Fruit fly (Drosophila melanogaster) whole organism, prepupa: ENCODE measurements around the gene Rev1.
A peak's percentile ranks its signal among the peaks of the same experiment; 100 is the strongest.

Source experiments
- Blimp-1 ChIP-seq: fragments of 200-800 bp; sonication (Bioruptor generic); optimal IDR thresholded peaks from 3 replicates; lab custom pipeline; 2017; ENCODE audit warnings: missing biosample characterization, missing genetic modification characterization, mild to moderate bottlenecking, moderate library complexity, missing genetic modification reagents
- CG10631 ChIP-seq: fragments of 200-800 bp; sonication (Bioruptor generic); optimal IDR thresholded peaks from 2 replicates; lab custom pipeline; 2016; ENCODE audit warnings: missing biosample characterization, missing genetic modification characterization
- CG10669 ChIP-seq: fragments of 200-800 bp; sonication (Bioruptor generic); optimal IDR thresholded peaks from 3 replicates; lab custom pipeline; 2018; ENCODE audit warnings: missing biosample characterization, mild to moderate bottlenecking, missing genetic modification characterization, moderate library complexity
- CG11762 ChIP-seq: fragments of 200-800 bp; sonication (Bioruptor generic); optimal IDR thresholded peaks from 3 replicates; lab custom pipeline; 2016; ENCODE audit warnings: missing biosample characterization, missing genetic modification characterization; ENCODE audit not compliant: insufficient read depth
- CG11902 ChIP-seq: fragments of 200-800 bp; sonication (Bioruptor generic); optimal IDR thresholded peaks from 3 replicates; lab custom pipeline; 2016; ENCODE audit warnings: missing biosample characterization, missing genetic modification characterization
- CG3032 ChIP-seq: fragments of 200-800 bp; optimal IDR thresholded peaks from 2 replicates; lab custom pipeline; 2019; ENCODE audit warnings: missing biosample characterization, mild to moderate bottlenecking, missing genetic modification characterization, moderate library complexity
- CG32006 ChIP-seq: fragments of 200-800 bp; sonication (Bioruptor generic); optimal IDR thresholded peaks from 3 replicates; lab custom pipeline; 2017; ENCODE audit warnings: missing biosample characterization, mild to moderate bottlenecking, missing genetic modification characterization
- CG6163 ChIP-seq: fragments of 200-800 bp; sonication (Bioruptor generic); IDR thresholded peaks from 3 replicates; pipeline ENCODE4 v1.3.6; 2022; ENCODE audit warnings: missing biosample characterization, missing genetic modification characterization
- CG6276 ChIP-seq: fragments of 200-800 bp; sonication (Bioruptor generic); optimal IDR thresholded peaks from 2 replicates; lab custom pipeline; 2017; ENCODE audit warnings: missing biosample characterization, mild to moderate bottlenecking, missing genetic modification characterization
- CG6808 ChIP-seq: fragments of 200-800 bp; sonication (Bioruptor generic); optimal IDR thresholded peaks from 3 replicates; lab custom pipeline; 2017; ENCODE audit warnings: missing biosample characterization, missing genetic modification characterization, mild to moderate bottlenecking, moderate library complexity, missing genetic modification reagents
- CG6854 ChIP-seq: fragments of 200-800 bp; sonication (Bioruptor generic); optimal IDR thresholded peaks from 2 replicates; lab custom pipeline; 2017; ENCODE audit warnings: missing biosample characterization, mild to moderate bottlenecking, missing genetic modification characterization
- CG7368 ChIP-seq: fragments of 200-800 bp; sonication (Bioruptor generic); optimal IDR thresholded peaks from 3 replicates; lab custom pipeline; 2016; ENCODE audit warnings: missing biosample characterization, missing genetic modification characterization
- CG8319 ChIP-seq: fragments of 200-800 bp; sonication (Bioruptor generic); optimal IDR thresholded peaks from 3 replicates; lab custom pipeline; 2016; ENCODE audit warnings: missing biosample characterization, missing genetic modification characterization
- CG8632 ChIP-seq: fragments of 200-800 bp; sonication (Bioruptor generic); optimal IDR thresholded peaks from 3 replicates; lab custom pipeline; 2016; ENCODE audit warnings: missing biosample characterization, missing genetic modification characterization
- CG9139 ChIP-seq: fragments of 200-800 bp; sonication (Bioruptor generic); optimal IDR thresholded peaks from 3 replicates; lab custom pipeline; 2017; ENCODE audit warnings: missing biosample characterization, mild to moderate bottlenecking, missing genetic modification characterization
- Eip78C ChIP-seq: fragments of 200-800 bp; sonication (Bioruptor generic); peaks from one replicate; lab custom pipeline; 2016; ENCODE audit warnings: missing biosample characterization, missing genetic modification characterization
- Eip93F ChIP-seq: fragments of 200-800 bp; sonication (Bioruptor generic); optimal IDR thresholded peaks from 2 replicates; lab custom pipeline; 2016; ENCODE audit warnings: missing biosample characterization, mild to moderate bottlenecking, missing genetic modification characterization
- Ets21C ChIP-seq: fragments of 200-800 bp; sonication (Bioruptor generic); optimal IDR thresholded peaks from 3 replicates; lab custom pipeline; 2016; ENCODE audit warnings: missing biosample characterization, missing genetic modification characterization
- Ets96B ChIP-seq: fragments of 200-800 bp; optimal IDR thresholded peaks from 2 replicates; lab custom pipeline; 2019; ENCODE audit warnings: missing biosample characterization, mild to moderate bottlenecking, missing genetic modification characterization, moderate library complexity
- Hr38 ChIP-seq: sonication (Bioruptor generic); optimal IDR thresholded peaks from 2 replicates; lab custom pipeline; 2016; ENCODE audit warnings: missing biosample characterization, missing genetic modification characterization
- Hr39 ChIP-seq: fragments of 200-800 bp; sonication (Bioruptor generic); optimal IDR thresholded peaks from 2 replicates; lab custom pipeline; 2016; ENCODE audit warnings: missing biosample characterization, missing genetic modification characterization
- Hr4 ChIP-seq: fragments of 200-800 bp; sonication (Bioruptor generic); optimal IDR thresholded peaks from 3 replicates; lab custom pipeline; 2016; ENCODE audit warnings: missing biosample characterization, missing genetic modification characterization
- Lpt ChIP-seq: fragments of 200-800 bp; sonication (Bioruptor generic); optimal IDR thresholded peaks from 3 replicates; lab custom pipeline; 2016; ENCODE audit warnings: missing biosample characterization, missing genetic modification characterization
- Met ChIP-seq: fragments of 200-800 bp; sonication (Bioruptor generic); optimal IDR thresholded peaks from 3 replicates; lab custom pipeline; 2016; ENCODE audit warnings: missing biosample characterization, missing genetic modification characterization
- OdsH ChIP-seq: fragments of 200-800 bp; sonication (Bioruptor generic); optimal IDR thresholded peaks from 3 replicates; lab custom pipeline; 2016; ENCODE audit warnings: missing biosample characterization, missing genetic modification characterization
- Smox ChIP-seq: fragments of 200-800 bp; sonication (Bioruptor generic); optimal IDR thresholded peaks from 3 replicates; lab custom pipeline; 2016; ENCODE audit warnings: missing biosample characterization, missing genetic modification characterization
- Sox102F ChIP-seq: fragments of 200-800 bp; sonication (Bioruptor generic); optimal IDR thresholded peaks from 2 replicates; lab custom pipeline; 2016; ENCODE audit warnings: missing biosample characterization, mild to moderate bottlenecking, missing genetic modification characterization
- Sox14 ChIP-seq: fragments of 200-800 bp; sonication (Bioruptor generic); optimal IDR thresholded peaks from 3 replicates; lab custom pipeline; 2016; ENCODE audit warnings: missing biosample characterization, missing genetic modification characterization
- Sox15 ChIP-seq: fragments of 200-800 bp; sonication (Bioruptor generic); optimal IDR thresholded peaks from 3 replicates; lab custom pipeline; 2016; ENCODE audit warnings: missing biosample characterization, missing genetic modification characterization
- cyc ChIP-seq: fragments of 200-800 bp; sonication (Bioruptor generic); optimal IDR thresholded peaks from 3 replicates; lab custom pipeline; 2016; ENCODE audit warnings: missing biosample characterization, missing genetic modification characterization
- dac ChIP-seq: fragments of 200-800 bp; sonication (Bioruptor generic); optimal IDR thresholded peaks from 2 replicates; lab custom pipeline; 2017; ENCODE audit warnings: missing biosample characterization, mild to moderate bottlenecking, missing genetic modification characterization
- dsx ChIP-seq: fragments of 200-800 bp; optimal IDR thresholded peaks from 3 replicates; lab custom pipeline; 2019; ENCODE audit warnings: missing biosample characterization, mild to moderate bottlenecking, missing genetic modification characterization, moderate library complexity; ENCODE audit not compliant: poor library complexity, severe bottlenecking
- esn ChIP-seq: fragments of 200-800 bp; sonication (Bioruptor generic); optimal IDR thresholded peaks from 2 replicates; lab custom pipeline; 2016; ENCODE audit warnings: missing biosample characterization, mild to moderate bottlenecking, missing genetic modification characterization, moderate library complexity
- fd59A ChIP-seq: fragments of 200-800 bp; sonication (Bioruptor generic); optimal IDR thresholded peaks from 2 replicates; lab custom pipeline; 2017; ENCODE audit warnings: missing biosample characterization, mild to moderate bottlenecking, missing genetic modification characterization, missing genetic modification reagents
- fd85E ChIP-seq: fragments of 200-800 bp; sonication (Bioruptor generic); optimal IDR thresholded peaks from 3 replicates; lab custom pipeline; 2016; ENCODE audit warnings: missing biosample characterization, missing genetic modification characterization
- fkh ChIP-seq: fragments of 200-800 bp; sonication (Bioruptor generic); optimal IDR thresholded peaks from 3 replicates; lab custom pipeline; 2017; ENCODE audit warnings: missing biosample characterization, mild to moderate bottlenecking, missing genetic modification characterization, moderate library complexity
- lz ChIP-seq: fragments of 200-800 bp; sonication (Bioruptor generic); optimal IDR thresholded peaks from 3 replicates; lab custom pipeline; 2016; ENCODE audit warnings: missing biosample characterization, missing genetic modification characterization
- net ChIP-seq: fragments of 200-800 bp; sonication (Bioruptor generic); optimal IDR thresholded peaks from 3 replicates; lab custom pipeline; 2016; ENCODE audit warnings: missing biosample characterization, missing genetic modification characterization
- pdm3 ChIP-seq: fragments of 200-800 bp; sonication (Bioruptor generic); optimal IDR thresholded peaks from 3 replicates; lab custom pipeline; 2016; ENCODE audit warnings: missing biosample characterization, missing genetic modification characterization
- spab ChIP-seq: fragments of 200-800 bp; sonication (Bioruptor generic); optimal IDR thresholded peaks from 2 replicates; lab custom pipeline; 2017; ENCODE audit warnings: missing biosample characterization, mild to moderate bottlenecking, missing genetic modification characterization, missing genetic modification reagents
- ss ChIP-seq, 2 experiments: fragments of 200-800 bp; sonication (Bioruptor generic); optimal IDR thresholded peaks; 2 replicates in 1 of 2; 3 replicates in 1 of 2; lab custom pipeline; 2017 to 2018; ENCODE audit warnings: mild to moderate bottlenecking in 2 of 2, missing biosample characterization in 2 of 2, missing genetic modification characterization in 2 of 2, moderate library complexity in 1 of 2
- svp ChIP-seq: fragments of 200-800 bp; sonication (Bioruptor generic); peaks from one replicate; lab custom pipeline; 2016; ENCODE audit warnings: missing biosample characterization, missing genetic modification characterization
- vri ChIP-seq: fragments of 200-800 bp; sonication (Bioruptor generic); optimal IDR thresholded peaks from 3 replicates; lab custom pipeline; 2016; ENCODE audit warnings: missing biosample characterization, mild to moderate bottlenecking, missing genetic modification characterization

The Rev1 gene

dm6 chr3L:627819-628601 lies 26.2 kb upstream of the Rev1 start (continued):
- TF ChIP-seq spab (GFP tag; lab: Kevin White, UChicago): peak; percentile 5
- peak; percentile 23 for TF ChIP-seq CG10669 (GFP tag; lab: Kevin White, UChicago)
- TF ChIP-seq CG10631 (GFP tag; lab: Kevin White, UChicago): no peak
- TF ChIP-seq Eip93F (GFP tag; lab: Kevin White, UChicago): no peak
- no peak for TF ChIP-seq CG9139 (GFP tag; lab: Kevin White, UChicago)
- TF ChIP-seq Met (GFP tag; lab: Kevin White, UChicago): peak; percentile 21
- peak; percentile 35 for TF ChIP-seq CG6808 (GFP tag; lab: Kevin White, UChicago)
- peak; percentile 40 for TF ChIP-seq Hr39 (GFP tag; lab: Kevin White, UChicago)
- TF ChIP-seq CG11762 (GFP tag; lab: Kevin White, UChicago): no peak
- peak; percentile 72 for TF ChIP-seq svp (GFP tag; lab: Kevin White, UChicago)
- no peak for TF ChIP-seq fd59A
- peak; percentile 31 for TF ChIP-seq lz (GFP tag; lab: Kevin White, UChicago)
- no peak for TF ChIP-seq Smox (GFP tag; lab: Kevin White, UChicago)
- TF ChIP-seq esn (GFP tag; lab: Kevin White, UChicago): peak; percentile 2
- peak; percentile 51 to 76 for TF ChIP-seq ss (GFP tag; optimal IDR thresholded peaks at IDR 0.05; lab: Kevin White, UChicago)
- peak; percentile 97 for TF ChIP-seq fkh (GFP tag; lab: Kevin White, UChicago)
- peak; percentile 54 for TF ChIP-seq Hr4 (GFP tag; lab: Kevin White, UChicago)
- no peak for TF ChIP-seq Ets96B (tag; lab: Kevin White, UChicago)
- peak; percentile 71 for TF ChIP-seq dsx
- peak; percentile 24 for TF ChIP-seq OdsH (GFP tag; lab: Kevin White, UChicago)
- TF ChIP-seq cyc: peak; percentile 25
- peak; percentile 32 for TF ChIP-seq pdm3 (GFP tag; lab: Kevin White, UChicago)
- TF ChIP-seq CG7368 (GFP tag; lab: Kevin White, UChicago): peak; percentile 23
- peak; percentile 75 for TF ChIP-seq vri (GFP tag; lab: Kevin White, UChicago)
- TF ChIP-seq net: peak; percentile 51
- TF ChIP-seq CG8632 (GFP tag; lab: Kevin White, UChicago): no peak
- TF ChIP-seq CG6163 (GFP tag; lab: Robert Waterston, UW): peak; percentile 66
- peak; percentile 43 for TF ChIP-seq CG6854 (GFP tag; lab: Kevin White, UChicago)
- peak; percentile 42 for TF ChIP-seq CG3032 (tag; lab: Kevin White, UChicago)
- no peak for TF ChIP-seq fd85E (GFP tag; lab: Kevin White, UChicago)
- TF ChIP-seq, all 60 proteins: peak for 39

dm6 chr3L:628654-629285 lies 25.4 kb upstream of the Rev1 start:
- peak; percentile 48 for TF ChIP-seq CG6854 (GFP tag; lab: Kevin White, UChicago)
- peak; percentile 14 for TF ChIP-seq CG6276 (GFP tag; lab: Kevin White, UChicago)
- TF ChIP-seq CG6808 (GFP tag; lab: Kevin White, UChicago): peak; percentile 14
- TF ChIP-seq svp (GFP tag; lab: Kevin White, UChicago): peak; percentile 5
- peak; percentile 22 for TF ChIP-seq Eip78C
- TF ChIP-seq Sox102F (GFP tag; lab: Kevin White, UChicago): no peak

DNA sequence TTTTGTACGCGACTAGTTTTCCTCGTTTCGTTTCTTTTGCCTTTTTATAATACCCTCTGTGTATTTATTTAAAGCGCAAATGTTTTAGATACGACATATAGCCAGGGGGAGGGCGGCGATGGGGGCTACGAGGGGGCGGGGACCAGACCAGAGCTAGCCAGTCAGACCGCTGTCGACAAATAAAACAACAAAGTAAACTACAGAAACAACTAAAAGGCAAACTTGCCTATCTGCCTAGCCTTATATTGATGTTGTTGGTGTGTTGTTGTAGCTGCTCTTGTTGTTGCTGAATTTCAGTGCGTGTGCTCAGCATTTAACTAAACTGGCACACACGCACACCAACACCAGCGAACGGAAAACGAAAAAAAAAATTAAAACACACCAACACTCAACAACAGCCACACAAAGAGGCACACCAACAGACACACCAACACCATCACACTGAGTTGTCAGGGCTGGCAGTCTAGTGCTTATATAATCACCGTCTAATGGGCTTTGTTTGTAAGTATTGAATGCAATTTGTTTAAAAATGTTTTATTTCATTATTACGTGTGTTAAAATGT lies 24.7 kb upstream of the Rev1 start:
- TF ChIP-seq Eip78C: no peak
- TF ChIP-seq Sox14 (GFP tag; lab: Kevin White, UChicago): peak; percentile 12
- peak; percentile 29 for TF ChIP-seq Lpt
- peak in 1 of 2 experiments; percentile 66 for TF ChIP-seq ss (GFP tag; optimal IDR thresholded peaks at IDR 0.05; lab: Kevin White, UChicago)
- no peak for TF ChIP-seq Blimp-1 (GFP tag; lab: Kevin White, UChicago)
- no peak for TF ChIP-seq Sox15
- TF ChIP-seq Met (GFP tag; lab: Kevin White, UChicago): no peak
- TF ChIP-seq CG11902 (GFP tag; lab: Kevin White, UChicago): no peak
- peak; percentile 94 for TF ChIP-seq fkh (GFP tag; lab: Kevin White, UChicago)
- no peak for TF ChIP-seq Hr4 (GFP tag; lab: Kevin White, UChicago)
- no peak for TF ChIP-seq cyc
- TF ChIP-seq fd59A: no peak
- no peak for TF ChIP-seq Ets21C (GFP tag; lab: Kevin White, UChicago)
- no peak for TF ChIP-seq lz (GFP tag; lab: Kevin White, UChicago)
- TF ChIP-seq CG6854 (GFP tag; lab: Kevin White, UChicago): no peak
- no peak for TF ChIP-seq Hr38 (GFP tag; lab: Kevin White, UChicago)
- no peak for TF ChIP-seq CG32006 (GFP tag; lab: Kevin White, UChicago)
- no peak for TF ChIP-seq dac (GFP tag; lab: Kevin White, UChicago)
- no peak for TF ChIP-seq Smox (GFP tag; lab: Kevin White, UChicago)
- no peak for TF ChIP-seq Eip93F (GFP tag; lab: Kevin White, UChicago)
- no peak for TF ChIP-seq CG8319 (GFP tag; lab: Kevin White, UChicago)
